Fruit fly (Drosophila melanogaster) whole organism: ENCODE measurements around the gene Cyp4d21.

Experiments used
- CG8478 ChIP-seq: fragments of >200 bp; optimal IDR thresholded peaks from 2 replicates; lab custom pipeline; 2018; ENCODE audit warnings: inconsistent platforms
- usp ChIP-seq: fragments of >200 bp; optimal IDR thresholded peaks from 2 replicates; lab custom pipeline; 2017; ENCODE audit warnings: missing biosample characterization, missing genetic modification characterization, mixed read lengths

dm6 chr2L:7635156-7635555 is 29.8 kb downstream of the Cyp4d21 start:
- no peak for TF ChIP-seq usp
- TF ChIP-seq CG8478 (lab: Kevin White, UChicago): no peak
